Fruit fly (Drosophila melanogaster) whole organism, embryonic: ENCODE measurements around the gene CG44271.

Experiments
- B-H2 ChIP-seq: fragments of 200-800 bp; sonication (Bioruptor generic); optimal IDR thresholded peaks from 2 replicates; lab custom pipeline; 2018; ENCODE audit warnings: missing biosample characterization, mild to moderate bottlenecking, missing genetic modification characterization
- Bgb ChIP-seq: fragments of 200-800 bp; sonication (Bioruptor generic); IDR thresholded peaks from 2 replicates; pipeline ENCODE4 v1.3.6; 2022; ENCODE audit warnings: missing biosample characterization, missing genetic modification characterization; ENCODE audit not compliant: partially characterized antibody
- CG10543 ChIP-seq: fragments of 200-800 bp; sonication (Bioruptor generic); optimal IDR thresholded peaks from 3 replicates; lab custom pipeline; 2017; ENCODE audit warnings: missing biosample characterization, mild to moderate bottlenecking, missing genetic modification characterization, moderate library complexity
- CG11696 ChIP-seq: fragments of 200-800 bp; sonication (Bioruptor generic); IDR thresholded peaks from 2 replicates; pipeline ENCODE4 v1.3.6; 2022; ENCODE audit warnings: missing biosample characterization, missing genetic modification characterization
- CG12155 ChIP-seq: fragments of 200-800 bp; sonication (Bioruptor generic); optimal IDR thresholded peaks from 3 replicates; lab custom pipeline; 2016; ENCODE audit warnings: missing biosample characterization, missing genetic modification characterization
- CG14710 ChIP-seq: fragments of 200-800 bp; sonication (Bioruptor generic); optimal IDR thresholded peaks from 3 replicates; lab custom pipeline; 2019; ENCODE audit warnings: missing biosample characterization, mild to moderate bottlenecking, missing genetic modification characterization, moderate library complexity
- CG14965 ChIP-seq: fragments of 200-800 bp; sonication (Bioruptor generic); optimal IDR thresholded peaks from 2 replicates; lab custom pipeline; 2016; ENCODE audit warnings: missing biosample characterization, missing genetic modification characterization, borderline replicate concordance
- CG16815 ChIP-seq: fragments of 200-800 bp; sonication (Bioruptor generic); optimal IDR thresholded peaks from 3 replicates; lab custom pipeline; 2017; ENCODE audit warnings: missing biosample characterization, mild to moderate bottlenecking, missing genetic modification characterization
- CG18262 ChIP-seq: fragments of 200-800 bp; optimal IDR thresholded peaks from 3 replicates; lab custom pipeline; 2019; ENCODE audit warnings: missing biosample characterization, mild to moderate bottlenecking, missing genetic modification characterization, moderate library complexity
- CG1832 ChIP-seq: fragments of 200-800 bp; sonication (Bioruptor generic); optimal IDR thresholded peaks from 2 replicates; lab custom pipeline; 2017; ENCODE audit warnings: missing biosample characterization, mild to moderate bottlenecking, missing genetic modification characterization, inconsistent platforms
- CG18764 ChIP-seq: fragments of 200-800 bp; sonication (Bioruptor generic); optimal IDR thresholded peaks from 3 replicates; lab custom pipeline; 2016; ENCODE audit warnings: missing biosample characterization, missing genetic modification characterization
- CG3065 ChIP-seq: fragments of 200-800 bp; sonication (Bioruptor generic); optimal IDR thresholded peaks from 2 replicates; lab custom pipeline; 2016; ENCODE audit warnings: missing biosample characterization, missing genetic modification characterization
- CG32767 ChIP-seq: fragments of 200-800 bp; sonication (Bioruptor generic); IDR thresholded peaks from 2 replicates; pipeline ENCODE4 v1.3.6; 2022; ENCODE audit warnings: missing biosample characterization, missing genetic modification characterization
- CG3281 ChIP-seq: fragments of 200-800 bp; sonication (Bioruptor generic); optimal IDR thresholded peaks from 3 replicates; lab custom pipeline; 2017; ENCODE audit warnings: missing biosample characterization, mild to moderate bottlenecking, missing genetic modification characterization
- CG3726 ChIP-seq: fragments of 200-800 bp; sonication (Bioruptor generic); IDR thresholded peaks from 3 replicates; pipeline ENCODE4, ENCODE4 v1.3.6; 2022; ENCODE audit warnings: missing biosample characterization, missing genetic modification characterization
- CG4328 ChIP-seq: fragments of 200-800 bp; sonication (Bioruptor generic); optimal IDR thresholded peaks from 3 replicates; lab custom pipeline; 2017; ENCODE audit warnings: missing biosample characterization, missing genetic modification reagents, missing genetic modification characterization
- CG5180 ChIP-seq: fragments of 200-800 bp; sonication (Bioruptor generic); optimal IDR thresholded peaks from 3 replicates; lab custom pipeline; 2017; ENCODE audit warnings: missing biosample characterization, missing genetic modification characterization, mild to moderate bottlenecking, moderate library complexity, missing genetic modification reagents
- CG8924 ChIP-seq: fragments of 200-800 bp; optimal IDR thresholded peaks from 3 replicates; lab custom pipeline; 2019; ENCODE audit warnings: missing biosample characterization, mild to moderate bottlenecking, missing genetic modification characterization, moderate library complexity
- CTCF ChIP-seq: fragments of 200-800 bp; sonication (Bioruptor generic); optimal IDR thresholded peaks from 2 replicates; lab custom pipeline; 2017; ENCODE audit warnings: missing biosample characterization, mild to moderate bottlenecking, missing genetic modification characterization, moderate library complexity
- Deaf1 ChIP-seq: fragments of 200-800 bp; optimal IDR thresholded peaks from 3 replicates; lab custom pipeline; 2019; ENCODE audit warnings: missing biosample characterization, mild to moderate bottlenecking, missing genetic modification characterization, moderate library complexity
- E2f1 ChIP-seq: fragments of 200-800 bp; sonication (Bioruptor generic); IDR thresholded peaks from 2 replicates; pipeline ENCODE4 v1.3.6; 2022; ENCODE audit warnings: missing biosample characterization, missing genetic modification characterization
- Fer3 ChIP-seq: fragments of 200-800 bp; sonication (Bioruptor generic); optimal IDR thresholded peaks from 2 replicates; lab custom pipeline; 2018; ENCODE audit warnings: missing biosample characterization, mild to moderate bottlenecking, missing genetic modification characterization, moderate library complexity
- Med ChIP-seq: fragments of 200-800 bp; sonication (Bioruptor generic); peaks from one replicate; lab custom pipeline; 2016; ENCODE audit warnings: missing biosample characterization, missing genetic modification characterization, mild to moderate bottlenecking, inconsistent platforms, moderate library complexity
- NC2β ChIP-seq: fragments of 200-800 bp; sonication (Bioruptor generic); optimal IDR thresholded peaks from 2 replicates; lab custom pipeline; 2016; ENCODE audit warnings: missing biosample characterization, missing genetic modification characterization
- Neu2 ChIP-seq: fragments of 200-800 bp; sonication (Bioruptor generic); optimal IDR thresholded peaks from 3 replicates; lab custom pipeline; 2016; ENCODE audit warnings: missing biosample characterization, missing genetic modification characterization, borderline replicate concordance
- Nf-YA ChIP-seq: fragments of 200-800 bp; sonication (Bioruptor generic); IDR thresholded peaks from 2 replicates; pipeline ENCODE4 v1.3.6; 2022; ENCODE audit warnings: missing biosample characterization, missing genetic modification characterization
- Optix ChIP-seq: fragments of 200-800 bp; sonication (Bioruptor generic); IDR thresholded peaks from 3 replicates; pipeline ENCODE4 v1.3.6; 2022; ENCODE audit warnings: missing biosample characterization, missing genetic modification characterization
- Poxn ChIP-seq: fragments of 200-800 bp; sonication (Bioruptor generic); IDR thresholded peaks from 2 replicates; pipeline ENCODE4 v1.3.6; 2022; ENCODE audit warnings: missing biosample characterization, missing genetic modification characterization
- Six4 ChIP-seq: fragments of 200-800 bp; sonication (Bioruptor generic); optimal IDR thresholded peaks from 2 replicates; lab custom pipeline; 2016; ENCODE audit warnings: missing biosample characterization, missing genetic modification characterization
- Sry-β ChIP-seq: fragments of 200-800 bp; sonication (Bioruptor generic); optimal IDR thresholded peaks from 2 replicates; lab custom pipeline; 2018; ENCODE audit warnings: missing biosample characterization, mild to moderate bottlenecking, missing genetic modification characterization, moderate library complexity
- YL-1 ChIP-seq: fragments of 200-800 bp; sonication (Bioruptor generic); optimal IDR thresholded peaks from 3 replicates; lab custom pipeline; 2017; ENCODE audit warnings: missing biosample characterization, mild to moderate bottlenecking, missing genetic modification characterization
- ac ChIP-seq: fragments of 200-800 bp; sonication (Bioruptor generic); optimal IDR thresholded peaks from 3 replicates; lab custom pipeline; 2017; ENCODE audit warnings: missing biosample characterization, mild to moderate bottlenecking, missing genetic modification characterization
- ap ChIP-seq: fragments of 200-800 bp; sonication (Bioruptor generic); IDR thresholded peaks from 2 replicates; pipeline ENCODE4 v1.3.6; 2022; ENCODE audit warnings: missing biosample characterization, missing genetic modification characterization
- bcd ChIP-seq: fragments of 200-800 bp; sonication (Bioruptor generic); optimal IDR thresholded peaks from 2 replicates; lab custom pipeline; 2017; ENCODE audit warnings: missing biosample characterization, mild to moderate bottlenecking, missing genetic modification characterization
- btn ChIP-seq: fragments of 200-800 bp; sonication (Bioruptor generic); optimal IDR thresholded peaks from 2 replicates; lab custom pipeline; 2016; ENCODE audit warnings: missing biosample characterization, missing genetic modification characterization
- dan ChIP-seq: fragments of 200-800 bp; sonication (Bioruptor generic); IDR thresholded peaks from 2 replicates; pipeline ENCODE4 v1.3.6; 2022; ENCODE audit warnings: missing biosample characterization, missing genetic modification characterization
- disco-r ChIP-seq: fragments of 200-800 bp; sonication (Bioruptor generic); optimal IDR thresholded peaks from 2 replicates; lab custom pipeline; 2016; ENCODE audit warnings: missing biosample characterization, missing genetic modification characterization
- dpn ChIP-seq, 2 experiments: fragments of 200-800 bp; sonication (Bioruptor generic); optimal IDR thresholded peaks; 3 replicates each; lab custom pipeline; 2016; ENCODE audit warnings: missing biosample characterization in 2 of 2, missing genetic modification characterization in 2 of 2
- dysf ChIP-seq: fragments of 200-800 bp; sonication (Bioruptor generic); IDR thresholded peaks from 3 replicates; pipeline ENCODE4 v1.3.6; 2022; ENCODE audit warnings: missing biosample characterization, missing genetic modification characterization
- eve ChIP-seq, 2 experiments: fragments of >200 bp; optimal IDR thresholded peaks; 2 replicates each; lab custom pipeline; 2017; ENCODE audit warnings: missing biosample characterization in 2 of 2, missing genetic modification characterization in 2 of 2
- fd64A ChIP-seq: fragments of 200-800 bp; sonication (Bioruptor generic); optimal IDR thresholded peaks from 3 replicates; lab custom pipeline; 2018; ENCODE audit warnings: missing biosample characterization, mild to moderate bottlenecking, missing genetic modification characterization
- gfzf ChIP-seq: fragments of 200-800 bp; sonication (Bioruptor generic); optimal IDR thresholded peaks from 2 replicates; lab custom pipeline; 2016; ENCODE audit warnings: missing biosample characterization, mild to moderate bottlenecking, missing genetic modification characterization, moderate library complexity
- grau ChIP-seq: fragments of 200-800 bp; optimal IDR thresholded peaks from 3 replicates; lab custom pipeline; 2019; ENCODE audit warnings: missing biosample characterization, mild to moderate bottlenecking, missing genetic modification characterization, moderate library complexity
- h ChIP-seq: fragments of >200 bp; optimal IDR thresholded peaks from 2 replicates; lab custom pipeline; 2017
- ind ChIP-seq: fragments of 200-800 bp; sonication (Bioruptor generic); optimal IDR thresholded peaks from 3 replicates; lab custom pipeline; 2016; ENCODE audit warnings: missing biosample characterization, missing genetic modification characterization
- nmo ChIP-seq: fragments of 200-800 bp; sonication (Bioruptor generic); optimal IDR thresholded peaks from 2 replicates; lab custom pipeline; 2018; ENCODE audit warnings: missing biosample characterization, mild to moderate bottlenecking, missing genetic modification characterization, moderate library complexity
- phol ChIP-seq: fragments of 200-800 bp; sonication (Bioruptor generic); optimal IDR thresholded peaks from 3 replicates; lab custom pipeline; 2018; ENCODE audit warnings: missing biosample characterization, mild to moderate bottlenecking, missing genetic modification characterization, moderate library complexity
- pnt ChIP-seq: fragments of 200-800 bp; sonication (Bioruptor generic); optimal IDR thresholded peaks from 3 replicates; lab custom pipeline; 2016; ENCODE audit warnings: missing biosample characterization, missing genetic modification characterization
- run ChIP-seq: fragments of 200-800 bp; sonication (Bioruptor generic); optimal IDR thresholded peaks from 3 replicates; lab custom pipeline; 2018; ENCODE audit warnings: missing biosample characterization, mild to moderate bottlenecking, missing genetic modification characterization
- ssp ChIP-seq: fragments of 200-800 bp; sonication (Bioruptor generic); IDR thresholded peaks from 2 replicates; pipeline ENCODE4 v1.3.6; 2022; ENCODE audit warnings: missing biosample characterization, missing genetic modification characterization
- ttk ChIP-seq: fragments of 200-800 bp; sonication (Bioruptor generic); IDR thresholded peaks from 2 replicates; pipeline ENCODE4 v2.1.2; 2022; ENCODE audit warnings: missing biosample characterization, missing genetic modification characterization
- tx ChIP-seq: fragments of 200-800 bp; sonication (Bioruptor generic); optimal IDR thresholded peaks from 2 replicates; lab custom pipeline; 2016; ENCODE audit warnings: missing biosample characterization, missing genetic modification characterization
- wek ChIP-seq: fragments of 200-800 bp; sonication (Bioruptor generic); optimal IDR thresholded peaks from 3 replicates; lab custom pipeline; 2018; ENCODE audit warnings: missing biosample characterization, mild to moderate bottlenecking, missing genetic modification characterization, moderate library complexity

Gene CG44271

DNA sequence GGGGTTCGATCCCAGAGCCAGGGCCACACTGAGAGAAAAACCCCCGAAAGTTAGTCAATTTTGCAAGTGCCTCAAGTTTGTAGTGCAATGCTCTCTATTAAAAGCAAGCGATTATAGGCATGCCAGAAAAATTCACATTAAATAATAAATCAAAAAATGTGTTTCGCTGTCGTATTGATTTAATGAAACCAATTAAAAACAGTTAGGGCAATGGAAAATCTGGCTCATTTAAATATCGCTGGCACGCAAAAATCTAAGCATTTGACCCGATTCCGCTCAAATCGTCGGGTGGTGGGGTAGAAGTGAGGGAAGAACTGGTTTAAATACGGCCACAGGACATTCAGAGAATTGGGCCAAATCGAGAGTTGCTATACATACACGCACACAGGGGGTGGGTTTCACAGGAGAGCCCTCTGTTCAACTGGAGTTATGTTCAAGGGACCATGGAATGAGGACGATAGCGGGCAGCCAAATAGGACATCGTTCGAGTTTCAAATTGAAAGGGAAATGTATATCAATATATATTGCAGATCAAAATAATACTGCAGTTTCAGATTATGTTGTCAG, 47.3 kb upstream of the CG44271 start (continued):
- peak; percentile 32 for TF ChIP-seq bcd (GFP tag; lab: Kevin White, UChicago)
- TF ChIP-seq disco-r, result no peak
- TF ChIP-seq Deaf1 (tag; lab: Kevin White, UChicago), result peak; percentile 4
- TF ChIP-seq eve (GFP tag; optimal IDR thresholded peaks at IDR 0.05; lab: Kevin White, UChicago), result no peak
- TF ChIP-seq dysf, result peak; percentile 41; the same call in 1 of the 3 replicates
- no peak for TF ChIP-seq CG3065
- TF ChIP-seq CG32767, result peak; percentile 54; the same call in 1 of the 2 replicates
- TF ChIP-seq CG5180, result no peak
- TF ChIP-seq ind (GFP tag; lab: Kevin White, UChicago), result peak; percentile 30
- peak; percentile 29 for TF ChIP-seq CG10543
- no peak for TF ChIP-seq CG3726 (GFP tag; lab: Robert Waterston, UW)
- TF ChIP-seq Optix (GFP tag; lab: Robert Waterston, UW), result 0 out of 3 replicates have a peak, but pooled peaks have one; percentile 27
- no peak for TF ChIP-seq Nf-YA (GFP tag; lab: Robert Waterston, UW)
- peak; percentile 35 for TF ChIP-seq nmo
- no peak for TF ChIP-seq CTCF
- TF ChIP-seq dpn (GFP tag; optimal IDR thresholded peaks at IDR 0.05; lab: Kevin White, UChicago), result peak in 1 of 2 experiments; percentile 4
- peak; percentile 5 for TF ChIP-seq CG18262 (tag; lab: Kevin White, UChicago)
- TF ChIP-seq phol (tag; lab: Kevin White, UChicago), result peak; percentile 24
- peak; percentile 13 for TF ChIP-seq CG4328
- TF ChIP-seq CG12155 (GFP tag; lab: Kevin White, UChicago), result no peak
- no peak for TF ChIP-seq fd64A
- peak; percentile 80 for TF ChIP-seq Med (GFP tag; lab: Kevin White, UChicago)
- TF ChIP-seq Fer3 (tag; lab: Kevin White, UChicago), result peak; percentile 13
- no peak for TF ChIP-seq CG8924 (tag; lab: Kevin White, UChicago)
- no peak for TF ChIP-seq ap (GFP tag; lab: Robert Waterston, UW)
- TF ChIP-seq grau, result peak; percentile 19

DNA sequence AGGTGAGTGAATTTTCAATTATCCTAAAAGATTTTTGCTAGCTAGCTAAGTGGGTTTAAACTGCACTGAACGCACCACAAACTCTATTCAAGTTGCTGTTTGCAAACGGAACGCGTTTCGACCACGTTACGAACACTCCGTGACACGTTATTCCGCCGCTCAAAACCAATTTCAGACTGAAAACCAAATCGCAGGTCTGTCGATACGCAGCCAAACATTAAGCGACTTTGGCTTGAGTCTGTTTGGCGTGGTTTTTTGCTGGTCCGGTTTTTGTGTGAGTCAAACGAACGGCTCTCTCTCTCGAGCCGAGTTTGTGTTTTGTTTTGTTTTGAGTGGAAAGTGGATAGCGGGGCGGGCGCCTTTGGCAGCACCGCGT, 46.7 kb upstream of the CG44271 start:
- TF ChIP-seq CG3281 (GFP tag; lab: Kevin White, UChicago) (no peak), btn (GFP tag; lab: Kevin White, UChicago) (no peak), pnt (GFP tag; lab: Kevin White, UChicago) (no peak), CG1832 (GFP tag; lab: Kevin White, UChicago) (no peak), wek (GFP tag; lab: Kevin White, UChicago) (no peak), B-H2 (GFP tag; lab: Kevin White, UChicago) (no peak), ttk (no peak), Neu2 (GFP tag; lab: Kevin White, UChicago) (no peak), Six4 (GFP tag; lab: Kevin White, UChicago) (no peak), NC2β (GFP tag; lab: Kevin White, UChicago) (no peak), ac (no peak), ssp (GFP tag; lab: Robert Waterston, UW) (no peak), Poxn (GFP tag; lab: Robert Waterston, UW) (no peak), CG11696 (GFP tag; lab: Robert Waterston, UW) (no peak), dan (no peak), dpn (GFP tag; optimal IDR thresholded peaks at IDR 0.05; lab: Kevin White, UChicago) (no peak), CG18764 (no peak), Sry-β (no peak), CG14710 (no peak), gfzf (GFP tag; lab: Kevin White, UChicago) (no peak), run (tag; lab: Kevin White, UChicago) (no peak), YL-1 (no peak), h (lab: Kevin White, UChicago) (no peak), tx (GFP tag; lab: Kevin White, UChicago) (no peak), CG14965 (GFP tag; lab: Kevin White, UChicago) (no peak), E2f1 (GFP tag; lab: Robert Waterston, UW) (no peak), Bgb (GFP tag; lab: Robert Waterston, UW) (peak; percentile 44; the same call in 1 of the 2 replicates), CG16815 (no peak), eve (GFP tag; optimal IDR thresholded peaks at IDR 0.05; lab: Kevin White, UChicago) (peak in 1 of 2 experiments; percentile 28)
